Worm (Caenorhabditis elegans) whole organism, mixed stage, embryonic: ENCODE data around the gene nspa-2.

Experiments
- M03D4.4 ChIP-seq: sonication (generic microtip); optimal IDR thresholded peaks from 2 replicates; lab custom pipeline; 2017; ENCODE audit warnings: mild to moderate bottlenecking, missing genetic modification characterization, missing compliant biosample characterization
- blmp-1 ChIP-seq: fragments of 150-350 bp; optimal IDR thresholded peaks from 2 replicates; lab custom pipeline; 2014; ENCODE audit warnings: missing biosample characterization, missing genetic modification characterization
- ceh-43 ChIP-seq: fragments of 200-800 bp; sonication (Bioruptor generic); optimal IDR thresholded peaks from 2 replicates; lab custom pipeline; 2018; ENCODE audit warnings: mild to moderate bottlenecking, missing genetic modification characterization, moderate library complexity, missing compliant biosample characterization
- elt-3 ChIP-seq: fragments of 150-350 bp; optimal IDR thresholded peaks from 2 replicates; lab custom pipeline; 2014; ENCODE audit warnings: missing biosample characterization, missing genetic modification characterization
- flh-1 ChIP-seq: fragments of 200-800 bp; sonication (Bioruptor generic); optimal IDR thresholded peaks from 2 replicates; lab custom pipeline; 2018; ENCODE audit warnings: mild to moderate bottlenecking, missing genetic modification characterization, moderate library complexity, missing compliant biosample characterization
- mab-5 ChIP-seq: fragments of 150-350 bp; optimal IDR thresholded peaks from 2 replicates; lab custom pipeline; 2014; ENCODE audit warnings: missing biosample characterization, missing genetic modification characterization
- mep-1 ChIP-seq: fragments of 150-350 bp; optimal IDR thresholded peaks from 2 replicates; lab custom pipeline; 2017; ENCODE audit warnings: missing biosample characterization, missing genetic modification reagents, missing genetic modification characterization, inconsistent platforms
- nhr-2 ChIP-seq: fragments of 150-350 bp; optimal IDR thresholded peaks from 2 replicates; lab custom pipeline; 2014; ENCODE audit warnings: missing biosample characterization, missing genetic modification characterization
- pha-4 ChIP-seq: fragments of 150-350 bp; optimal IDR thresholded peaks from 2 replicates; lab custom pipeline; 2018; ENCODE audit warnings: missing biosample characterization, missing genetic modification reagents, missing genetic modification characterization
- tbx-8 ChIP-seq: fragments of 200-800 bp; sonication (Bioruptor generic); optimal IDR thresholded peaks from 2 replicates; lab custom pipeline; 2018; ENCODE audit warnings: mild to moderate bottlenecking, missing genetic modification characterization, moderate library complexity, missing compliant biosample characterization
- zip-8 ChIP-seq: fragments of 150-350 bp; optimal IDR thresholded peaks from 2 replicates; lab custom pipeline; 2014; ENCODE audit warnings: missing biosample characterization, missing genetic modification characterization

nspa-2 gene

DNA sequence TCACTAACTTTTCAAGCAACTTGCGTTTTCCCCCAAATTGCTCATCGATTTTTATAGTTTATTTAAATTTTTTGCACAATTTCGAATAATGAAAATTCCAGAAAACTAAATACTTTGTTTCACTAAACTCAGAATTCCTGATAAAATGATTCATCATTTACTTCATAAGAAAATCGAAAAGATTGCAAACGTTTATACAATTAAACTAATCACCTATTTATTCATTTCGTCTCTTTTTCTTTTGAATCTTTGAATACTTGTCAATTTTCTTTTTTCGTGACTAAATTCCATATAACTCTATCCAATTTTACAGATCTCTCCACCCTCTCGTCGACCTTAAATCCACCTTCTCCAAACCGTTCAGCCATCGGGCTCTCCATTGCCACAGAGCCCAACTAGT is 45.7 kb downstream of the nspa-2 start, which contains the start of gene C30G7.2:
C30G7.2 (plus strand) TSS at position 301 of the 400 bp plus-strand sequence.
- TF ChIP-seq nhr-2 (tag; lab: Kevin White, UChicago) (no peak), blmp-1 (no peak), pha-4 (tag; lab: Kevin White, UChicago) (no peak), zip-8 (tag; lab: Kevin White, UChicago) (no peak), mab-5 (no peak), mep-1 (tag; lab: Kevin White, UChicago) (no peak), ceh-43 (GFP tag; lab: Kevin White, UChicago) (no peak), tbx-8 (GFP tag; lab: Kevin White, UChicago) (no peak), M03D4.4 (no peak), flh-1 (GFP tag; lab: Kevin White, UChicago) (no peak), elt-3 (tag; lab: Kevin White, UChicago) (no peak)
